Fruit fly (Drosophila melanogaster): Measurements from ENCODE around the gene CG33110.

dm6 chr3R:22527636-22528148 is 42.3 kb upstream of the CG33110 start:
- TF ChIP-seq psq (optimal IDR thresholded peaks at IDR 0.05) (no peak), ttk (optimal IDR thresholded peaks at IDR 0.05) (no peak), Sin3A (optimal IDR thresholded peaks at IDR 0.05) (no peak)

Data from Kc167 (cell line).